Fruit fly (Drosophila melanogaster) whole organism: Measurements from ENCODE around the gene CG4733.

Experiments
- CG8478 ChIP-seq: fragments of >200 bp; optimal IDR thresholded peaks from 2 replicates; lab custom pipeline; 2018; ENCODE audit warnings: inconsistent platforms
- pan ChIP-seq: fragments of >200 bp; optimal IDR thresholded peaks from 2 replicates; lab custom pipeline; 2017
- psq ChIP-seq: fragments of >200 bp; optimal IDR thresholded peaks from 2 replicates; lab custom pipeline; 2017
- usp ChIP-seq: fragments of >200 bp; optimal IDR thresholded peaks from 2 replicates; lab custom pipeline; 2017; ENCODE audit warnings: missing biosample characterization, missing genetic modification characterization, mixed read lengths

dm6 chr3R:19902328-19902727 is 11.8 kb downstream of the CG4733 start:
- TF ChIP-seq usp (GFP tag; lab: Kevin White, UChicago) (no peak), psq (lab: Kevin White, UChicago) (no peak), pan (lab: Kevin White, UChicago) (no peak), CG8478 (lab: Kevin White, UChicago) (no peak)
